Worm (Caenorhabditis elegans) whole organism, late embryonic: ENCODE measurements around the gene F17E9.15.

ENCODE experiments used
- C08G9.2 ChIP-seq: sonication (generic microtip); optimal IDR thresholded peaks from 2 replicates; lab custom pipeline; 2016; ENCODE audit warnings: mild to moderate bottlenecking, missing genetic modification characterization, moderate library complexity, missing compliant biosample characterization
- C38D4.7 ChIP-seq: fragments of 200-800 bp; sonication (Bioruptor generic); optimal IDR thresholded peaks from 2 replicates; lab custom pipeline; 2018; ENCODE audit warnings: mild to moderate bottlenecking, missing genetic modification characterization, moderate library complexity, missing compliant biosample characterization
- K09A11.1 ChIP-seq: sonication (generic microtip); optimal IDR thresholded peaks from 2 replicates; lab custom pipeline; 2017; ENCODE audit warnings: antibody characterized with exemption, mild to moderate bottlenecking, missing genetic modification characterization, missing compliant biosample characterization; ENCODE audit not compliant: insufficient read depth
- Y22D7AL.16 ChIP-seq: sonication (generic microtip); optimal IDR thresholded peaks from 2 replicates; lab custom pipeline; 2016; ENCODE audit warnings: missing genetic modification characterization, missing compliant biosample characterization
- ahr-1 ChIP-seq: sonication (generic microtip); optimal IDR thresholded peaks from 2 replicates; lab custom pipeline; 2016; ENCODE audit warnings: missing genetic modification characterization, missing compliant biosample characterization
- ceh-14 ChIP-seq: sonication (generic microtip); optimal IDR thresholded peaks from 2 replicates; lab custom pipeline; 2016; ENCODE audit warnings: missing genotype, missing genetic modification characterization, missing compliant biosample characterization
- ceh-19 ChIP-seq: fragments of 200-800 bp; sonication (Bioruptor generic); optimal IDR thresholded peaks from 2 replicates; lab custom pipeline; 2018; ENCODE audit warnings: mild to moderate bottlenecking, missing genetic modification characterization, missing compliant biosample characterization
- ceh-31 ChIP-seq: sonication (generic microtip); optimal IDR thresholded peaks from 2 replicates; lab custom pipeline; 2016; ENCODE audit warnings: missing genetic modification characterization, missing compliant biosample characterization
- ceh-45 ChIP-seq: fragments of 200-800 bp; sonication (Bioruptor generic); IDR thresholded peaks from 2 replicates; pipeline ENCODE4 v1.3.6; 2022; ENCODE audit warnings: missing genetic modification reagents, missing genetic modification characterization, missing compliant biosample characterization
- che-1 ChIP-seq: sonication (generic microtip); optimal IDR thresholded peaks from 2 replicates; lab custom pipeline; 2016; ENCODE audit warnings: mild to moderate bottlenecking, missing genetic modification characterization, missing compliant biosample characterization
- dmd-4 ChIP-seq: sonication (generic microtip); optimal IDR thresholded peaks from 2 replicates; lab custom pipeline; 2016; ENCODE audit warnings: borderline replicate concordance, missing genetic modification characterization, missing compliant biosample characterization
- elt-2 ChIP-seq: sonication (generic microtip); optimal IDR thresholded peaks from 2 replicates; lab custom pipeline; 2016; ENCODE audit warnings: missing genetic modification reagents, missing genetic modification characterization, missing compliant biosample characterization
- eyg-1 ChIP-seq: sonication (generic microtip); optimal IDR thresholded peaks from 2 replicates; lab custom pipeline; 2016; ENCODE audit warnings: missing genotype, missing genetic modification characterization, missing compliant biosample characterization
- fax-1 ChIP-seq: sonication (generic microtip); optimal IDR thresholded peaks from 2 replicates; lab custom pipeline; 2016; ENCODE audit warnings: missing genotype, missing genetic modification characterization, missing compliant biosample characterization
- fkh-10 ChIP-seq: fragments of 150-350 bp; optimal IDR thresholded peaks from 2 replicates; lab custom pipeline; 2014; ENCODE audit warnings: missing biosample characterization, missing genetic modification reagents, missing genetic modification characterization
- fkh-6 ChIP-seq: sonication (generic microtip); optimal IDR thresholded peaks from 2 replicates; lab custom pipeline; 2016; ENCODE audit warnings: missing genetic modification characterization, missing compliant biosample characterization
- gmeb-2 ChIP-seq: sonication (generic microtip); optimal IDR thresholded peaks from 2 replicates; lab custom pipeline; 2016; ENCODE audit warnings: missing genetic modification characterization, inconsistent platforms, missing compliant biosample characterization
- hlh-15 ChIP-seq: sonication (generic microtip); optimal IDR thresholded peaks from 2 replicates; lab custom pipeline; 2016; ENCODE audit warnings: missing genetic modification characterization, missing compliant biosample characterization
- hlh-30 ChIP-seq: sonication (generic microtip); optimal IDR thresholded peaks from 2 replicates; lab custom pipeline; 2017; ENCODE audit warnings: antibody characterized with exemption, missing genetic modification characterization, missing compliant biosample characterization; ENCODE audit not compliant: insufficient read depth
- hlh-6 ChIP-seq: sonication (generic microtip); optimal IDR thresholded peaks from 2 replicates; lab custom pipeline; 2016; ENCODE audit warnings: missing genotype, missing genetic modification characterization, missing compliant biosample characterization
- hlh-8 ChIP-seq: sonication (generic microtip); optimal IDR thresholded peaks from 2 replicates; lab custom pipeline; 2016; ENCODE audit warnings: missing genotype, missing genetic modification characterization, missing compliant biosample characterization
- madf-2 ChIP-seq: sonication (generic microtip); optimal IDR thresholded peaks from 2 replicates; lab custom pipeline; 2017; ENCODE audit warnings: missing genetic modification characterization, missing compliant biosample characterization
- nfya-1 ChIP-seq: sonication (generic microtip); optimal IDR thresholded peaks from 2 replicates; lab custom pipeline; 2017; ENCODE audit warnings: missing genetic modification characterization, mild to moderate bottlenecking, missing compliant biosample characterization, antibody characterized with exemption, moderate library complexity
- odd-2 ChIP-seq: sonication (generic microtip); optimal IDR thresholded peaks from 2 replicates; lab custom pipeline; 2017; ENCODE audit warnings: antibody characterized with exemption, mild to moderate bottlenecking, missing genetic modification characterization, missing compliant biosample characterization
- pat-9 ChIP-seq: fragments of 200-800 bp; sonication (Bioruptor generic); optimal IDR thresholded peaks from 2 replicates; lab custom pipeline; 2018; ENCODE audit warnings: mild to moderate bottlenecking, missing genetic modification characterization, moderate library complexity, missing compliant biosample characterization
- pha-4 ChIP-seq: fragments of 150-350 bp; optimal IDR thresholded peaks from 2 replicates; lab custom pipeline; 2018; ENCODE audit warnings: missing biosample characterization, missing genetic modification reagents, missing genetic modification characterization
- pqm-1 ChIP-seq: sonication (generic microtip); optimal IDR thresholded peaks from 2 replicates; lab custom pipeline; 2016; ENCODE audit warnings: missing genetic modification characterization, missing compliant biosample characterization
- pros-1 ChIP-seq: fragments of 150-350 bp; optimal IDR thresholded peaks from 2 replicates; lab custom pipeline; 2014; ENCODE audit warnings: missing biosample characterization, missing genetic modification reagents, missing genetic modification characterization
- sox-2 ChIP-seq: fragments of 200-800 bp; sonication (Bioruptor generic); IDR thresholded peaks from 2 replicates; pipeline ENCODE4 v1.3.6; 2022; ENCODE audit warnings: missing genetic modification reagents, missing genetic modification characterization, missing compliant biosample characterization
- sox-4 ChIP-seq: sonication (generic microtip); optimal IDR thresholded peaks from 2 replicates; lab custom pipeline; 2017; ENCODE audit warnings: mild to moderate bottlenecking, missing genetic modification characterization, inconsistent platforms, missing compliant biosample characterization
- unc-42 ChIP-seq: sonication (generic microtip); optimal IDR thresholded peaks from 2 replicates; lab custom pipeline; 2016; ENCODE audit warnings: missing genotype, missing genetic modification characterization, missing compliant biosample characterization
- unc-86 ChIP-seq: sonication (generic microtip); optimal IDR thresholded peaks from 2 replicates; lab custom pipeline; 2016; ENCODE audit warnings: missing genetic modification characterization, missing compliant biosample characterization
- ztf-16 ChIP-seq: sonication (generic microtip); optimal IDR thresholded peaks from 2 replicates; lab custom pipeline; 2017; ENCODE audit warnings: missing genetic modification characterization, missing compliant biosample characterization

Gene F17E9.15

DNA sequence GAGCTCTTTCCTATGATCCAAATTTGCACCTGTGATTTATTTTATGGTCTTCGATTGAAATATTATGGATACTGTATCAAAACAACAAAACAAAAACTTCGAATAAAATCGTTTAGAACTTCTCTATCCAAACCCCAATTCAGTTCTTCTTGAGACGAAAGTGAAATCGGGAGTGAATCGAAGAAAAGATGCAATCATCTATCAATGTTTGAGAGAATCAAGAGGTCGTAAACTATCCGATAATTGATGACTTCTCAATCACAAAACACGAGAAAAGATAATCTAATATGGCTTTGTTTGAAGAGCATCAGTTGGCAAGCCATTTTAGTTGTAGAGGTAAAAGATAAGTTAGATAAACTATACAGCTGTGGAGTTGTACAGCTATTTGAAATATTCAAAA is 29.4 kb upstream of the F17E9.15 start:
- TF ChIP-seq dmd-4 (tag; lab: Kevin White, UChicago) (no peak), sox-4 (tag; lab: Kevin White, UChicago) (no peak), ahr-1 (tag; lab: Kevin White, UChicago) (no peak), hlh-15 (tag; lab: Kevin White, UChicago) (no peak)
- TF ChIP-seq, all 69 proteins: peak for 0

- TF ChIP-seq eyg-1 (tag; lab: Kevin White, UChicago) (no peak), pros-1 (tag; lab: Kevin White, UChicago) (no peak), fkh-10 (GFP tag; lab: Kevin White, UChicago) (no peak), K09A11.1 (no peak), ceh-31 (tag; lab: Kevin White, UChicago) (no peak), pqm-1 (no peak), fax-1 (no peak)
These were observed 28.4 kb upstream of the F17E9.15 start for ce11 chrIV:8318799-8319198.

ce11 chrIV:8325667-8326066 is 21.6 kb upstream of the F17E9.15 start, which contains the start of gene F35H10.3:
Gene F35H10.3 (plus strand): TSS chrIV:8325967.
- TF ChIP-seq C38D4.7 (GFP tag; lab: Kevin White, UChicago): no peak
- no peak for TF ChIP-seq fkh-6 (tag; lab: Kevin White, UChicago)
- no peak for TF ChIP-seq elt-2 (tag; lab: Kevin White, UChicago)
- no peak for TF ChIP-seq ceh-19 (GFP tag; lab: Kevin White, UChicago)
- no peak for TF ChIP-seq unc-42 (tag; lab: Kevin White, UChicago)
- TF ChIP-seq hlh-30: no peak
- no peak for TF ChIP-seq eyg-1 (tag; lab: Kevin White, UChicago)
- TF ChIP-seq ceh-45: no peak
- TF ChIP-seq C08G9.2: no peak
- no peak for TF ChIP-seq che-1 (tag; lab: Kevin White, UChicago)

DNA sequence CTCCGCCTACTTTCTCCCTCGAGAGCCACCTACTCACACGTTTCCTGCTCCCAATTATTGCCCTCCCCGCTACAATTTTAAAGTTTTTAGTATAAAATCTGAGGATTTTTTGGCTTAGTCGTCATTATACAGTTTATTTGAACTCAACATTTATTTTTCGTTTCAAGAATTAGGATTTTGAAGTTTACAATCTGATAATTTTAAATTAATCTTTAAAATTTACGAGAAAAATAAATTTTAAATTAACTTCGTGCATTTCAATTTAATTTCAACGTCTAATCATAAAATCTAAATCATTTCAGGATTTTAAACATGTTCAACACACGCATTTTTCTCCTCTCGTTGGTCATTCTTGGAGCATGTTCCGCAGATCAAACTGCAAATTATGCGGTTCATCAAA is 18.3 kb upstream of the F17E9.15 start, which contains the start of gene F35H10.2:
TSS of gene F35H10.2 (plus strand) at position 301 of the 400 bp plus-strand sequence.
- TF ChIP-seq hlh-8 (no peak), unc-42 (tag; lab: Kevin White, UChicago) (no peak), madf-2 (tag; lab: Kevin White, UChicago) (no peak), pha-4 (tag; lab: Kevin White, UChicago) (no peak), pqm-1 (no peak), pat-9 (tag; lab: Kevin White, UChicago) (no peak), C08G9.2 (no peak), nfya-1 (tag; lab: Kevin White, UChicago) (no peak), odd-2 (no peak)
- TF ChIP-seq, all 69 proteins: peak for 0

- TF ChIP-seq ztf-16 (tag; lab: Kevin White, UChicago) (no peak), gmeb-2 (tag; lab: Kevin White, UChicago) (no peak), sox-2 (no peak), hlh-6 (tag; lab: Kevin White, UChicago) (no peak)
These were observed 14.7 kb upstream of the F17E9.15 start, which contains the start of gene lys-10 for ce11 chrIV:8332526-8332925. Gene lys-10 (plus strand): TSS chrIV:8332826.

ce11 chrIV:8333034-8333433 is 14.2 kb upstream of the F17E9.15 start:
- TF ChIP-seq ceh-14 (no peak), Y22D7AL.16 (no peak), unc-86 (tag; lab: Kevin White, UChicago) (no peak), ceh-45 (no peak)
